Fruit fly (Drosophila melanogaster) whole organism, larva: ENCODE data around the gene CG3407.

Experiments
- noc ChIP-seq: fragments of 200-800 bp; sonication (Bioruptor generic); optimal IDR thresholded peaks from 3 replicates; lab custom pipeline; 2019; ENCODE audit warnings: missing biosample characterization, mild to moderate bottlenecking, missing genetic modification characterization, moderate library complexity

Gene CG3407

dm6 chr2L:3833924-3834323 is 20.7 kb upstream of the CG3407 start:
- TF ChIP-seq noc (tag; lab: Kevin White, UChicago): no peak

- TF ChIP-seq noc (tag; lab: Kevin White, UChicago): no peak
These were observed 19.1 kb upstream of the CG3407 start for dm6 chr2L:3832249-3832675.

dm6 chr2L:3831694-3832093 is 18.5 kb upstream of the CG3407 start:
- no peak for TF ChIP-seq noc (tag; lab: Kevin White, UChicago)

- TF ChIP-seq noc (tag; lab: Kevin White, UChicago): no peak
These were observed 16.0 kb upstream of the CG3407 start for dm6 chr2L:3829220-3829619.

- TF ChIP-seq noc (tag; lab: Kevin White, UChicago): no peak
These were observed 14.4 kb upstream of the CG3407 start for dm6 chr2L:3827406-3828133.

- TF ChIP-seq noc (tag; lab: Kevin White, UChicago): no peak
These were observed 12.2 kb upstream of the CG3407 start, which contains the start of gene slp1 for dm6 chr2L:3825413-3825812. Gene slp1, plus strand, starts transcription at chr2L:3825675.

dm6 chr2L:3823835-3824234 is 10.6 kb upstream of the CG3407 start:
- TF ChIP-seq noc (tag; lab: Kevin White, UChicago): no peak

- no peak for TF ChIP-seq noc (tag; lab: Kevin White, UChicago)
These were observed 9.4 kb upstream of the CG3407 start for dm6 chr2L:3822462-3823065.

dm6 chr2L:3818903-3819302 is 5.7 kb upstream of the CG3407 start:
- TF ChIP-seq noc (tag; lab: Kevin White, UChicago): no peak

- no peak for TF ChIP-seq noc (tag; lab: Kevin White, UChicago)
These were observed 953 bp upstream of the CG3407 start for dm6 chr2L:3814163-3814562.

- TF ChIP-seq noc (tag; lab: Kevin White, UChicago): no peak
These were observed 6.8 kb downstream of the CG3407 start for dm6 chr2L:3806197-3807030.

dm6 chr2L:3805274-3806196 is 7.7 kb downstream of the CG3407 start:
- no peak for TF ChIP-seq noc (tag; lab: Kevin White, UChicago)

dm6 chr2L:3804641-3805273 is 8.5 kb downstream of the CG3407 start:
- peak; percentile 76 for TF ChIP-seq noc (tag; lab: Kevin White, UChicago)

- TF ChIP-seq noc (tag; lab: Kevin White, UChicago): no peak
These were observed 9.6 kb downstream of the CG3407 start, which contains the start of gene Reph for dm6 chr2L:3803466-3804143. Gene Reph, plus strand, starts transcription at chr2L:3803545.
